Worm (Caenorhabditis elegans) whole organism, early embryonic: ENCODE data around the gene D1005.10.

ENCODE experiments used
- B0310.2 ChIP-seq: sonication (generic microtip); optimal IDR thresholded peaks from 2 replicates; lab custom pipeline; 2016; ENCODE audit warnings: mild to moderate bottlenecking, missing genetic modification characterization, missing compliant biosample characterization
- F13C5.2 ChIP-seq: sonication (generic microtip); optimal IDR thresholded peaks from 2 replicates; lab custom pipeline; 2017; ENCODE audit warnings: mild to moderate bottlenecking, missing genetic modification characterization, inconsistent platforms, missing compliant biosample characterization
- aly-1 ChIP-seq: sonication (generic microtip); optimal IDR thresholded peaks from 2 replicates; lab custom pipeline; 2016; ENCODE audit warnings: missing genetic modification characterization, missing compliant biosample characterization
- ama-1 ChIP-seq: fragments of 150-350 bp; optimal IDR thresholded peaks from 2 replicates; lab custom pipeline; 2014
- ceh-13 ChIP-seq: fragments of 200-800 bp; sonication (Bioruptor generic); optimal IDR thresholded peaks from 2 replicates; lab custom pipeline; 2018; ENCODE audit warnings: mild to moderate bottlenecking, missing genetic modification characterization, missing compliant biosample characterization
- ceh-36 ChIP-seq: sonication (generic microtip); optimal IDR thresholded peaks from 2 replicates; lab custom pipeline; 2016; ENCODE audit warnings: missing genetic modification characterization, inconsistent platforms, missing compliant biosample characterization
- ets-7 ChIP-seq: sonication (generic microtip); optimal IDR thresholded peaks from 2 replicates; lab custom pipeline; 2016; ENCODE audit warnings: missing genotype, missing genetic modification characterization, missing compliant biosample characterization
- flt-1 ChIP-seq: fragments of 200-800 bp; sonication (Bioruptor generic); IDR thresholded peaks from 2 replicates; pipeline ENCODE4 v1.3.6; 2022; ENCODE audit warnings: missing genetic modification characterization, missing compliant biosample characterization
- hmbx-1 ChIP-seq: sonication (generic microtip); optimal IDR thresholded peaks from 2 replicates; lab custom pipeline; 2016; ENCODE audit warnings: mild to moderate bottlenecking, missing genetic modification characterization, missing compliant biosample characterization
- hmg-4 ChIP-seq: fragments of 200-800 bp; sonication (Bioruptor generic); optimal IDR thresholded peaks from 2 replicates; lab custom pipeline; 2018; ENCODE audit warnings: mild to moderate bottlenecking, missing genetic modification characterization, missing compliant biosample characterization
- hnd-1 ChIP-seq: sonication (generic microtip); optimal IDR thresholded peaks from 2 replicates; lab custom pipeline; 2016; ENCODE audit warnings: missing genetic modification characterization, missing compliant biosample characterization
- pes-1 ChIP-seq: fragments of 200-800 bp; sonication (Bioruptor generic); IDR thresholded peaks from 2 replicates; pipeline ENCODE4 v1.3.6; 2022; ENCODE audit warnings: missing genetic modification reagents, missing genetic modification characterization, missing compliant biosample characterization
- scrt-1 ChIP-seq: fragments of 200-800 bp; sonication (Bioruptor generic); IDR thresholded peaks from 2 replicates; pipeline ENCODE4 v1.3.6; 2022; ENCODE audit warnings: missing genetic modification characterization, missing compliant biosample characterization
- sea-1 ChIP-seq: fragments of 200-800 bp; sonication (Bioruptor generic); conservative IDR thresholded peaks from 2 replicates; pipeline ENCODE4 v1.3.6; 2022; ENCODE audit warnings: missing genetic modification characterization, missing compliant biosample characterization
- tbx-11 ChIP-seq: fragments of 200-800 bp; sonication (Bioruptor generic); IDR thresholded peaks from 2 replicates; pipeline ENCODE4 v1.3.6; 2022; ENCODE audit warnings: missing genetic modification characterization, missing compliant biosample characterization
- tbx-37 ChIP-seq: fragments of 200-800 bp; sonication (Bioruptor generic); conservative IDR thresholded peaks from 2 replicates; pipeline ENCODE4 v1.3.6; 2022; ENCODE audit warnings: missing genetic modification reagents, missing genetic modification characterization, missing compliant biosample characterization
- tra-4 ChIP-seq: sonication (generic microtip); optimal IDR thresholded peaks from 2 replicates; lab custom pipeline; 2017; ENCODE audit warnings: missing genetic modification characterization, missing compliant biosample characterization

Gene D1005.10

ce11 chrX:1491036-1491435, 5.1 kb upstream of the D1005.10 start:
- TF ChIP-seq hnd-1 (tag; lab: Kevin White, UChicago), result no peak
- no peak for TF ChIP-seq pes-1 (GFP tag; lab: Robert Waterston, UW)
- no peak for TF ChIP-seq tra-4 (tag; lab: Kevin White, UChicago)
- no peak for TF ChIP-seq ama-1 (lab: Kevin White, UChicago)
- no peak for TF ChIP-seq sea-1
- no peak for TF ChIP-seq ceh-13
- TF ChIP-seq F13C5.2 (tag; lab: Kevin White, UChicago), result no peak
- TF ChIP-seq ets-7 (tag; lab: Kevin White, UChicago), result no peak
- no peak for TF ChIP-seq hmg-4 (GFP tag; lab: Kevin White, UChicago)
- TF ChIP-seq B0310.2 (tag; lab: Kevin White, UChicago), result no peak
- TF ChIP-seq scrt-1 (GFP tag; lab: Robert Waterston, UW), result no peak

- TF ChIP-seq tra-4 (tag; lab: Kevin White, UChicago) (no peak), flt-1 (GFP tag; lab: Robert Waterston, UW) (no peak), tbx-11 (GFP tag; lab: Robert Waterston, UW) (no peak), hmg-4 (GFP tag; lab: Kevin White, UChicago) (no peak), B0310.2 (tag; lab: Kevin White, UChicago) (no peak), pes-1 (GFP tag; lab: Robert Waterston, UW) (no peak), aly-1 (tag; lab: Kevin White, UChicago) (no peak), ama-1 (lab: Kevin White, UChicago) (no peak), ceh-36 (no peak), hnd-1 (tag; lab: Kevin White, UChicago) (no peak), ets-7 (tag; lab: Kevin White, UChicago) (no peak), F13C5.2 (tag; lab: Kevin White, UChicago) (no peak), ceh-13 (no peak), sea-1 (no peak), scrt-1 (GFP tag; lab: Robert Waterston, UW) (no peak), tbx-37 (GFP tag; lab: Robert Waterston, UW) (no peak)
These were observed 3.6 kb upstream of the D1005.10 start for ce11 chrX:1489574-1489973.

ce11 chrX:1488775-1489174, 2.8 kb upstream of the D1005.10 start:
- TF ChIP-seq hmg-4 (GFP tag; lab: Kevin White, UChicago) (no peak), tra-4 (tag; lab: Kevin White, UChicago) (no peak), tbx-37 (GFP tag; lab: Robert Waterston, UW) (no peak), hmbx-1 (tag; lab: Kevin White, UChicago) (no peak), flt-1 (GFP tag; lab: Robert Waterston, UW) (no peak), sea-1 (no peak), hnd-1 (tag; lab: Kevin White, UChicago) (no peak), B0310.2 (tag; lab: Kevin White, UChicago) (no peak)

ce11 chrX:1487096-1487495, 1.1 kb upstream of the D1005.10 start:
- TF ChIP-seq tra-4 (tag; lab: Kevin White, UChicago) (no peak), B0310.2 (tag; lab: Kevin White, UChicago) (no peak), aly-1 (tag; lab: Kevin White, UChicago) (no peak), ceh-13 (no peak), flt-1 (GFP tag; lab: Robert Waterston, UW) (no peak), tbx-11 (GFP tag; lab: Robert Waterston, UW) (no peak), ets-7 (tag; lab: Kevin White, UChicago) (no peak)

- TF ChIP-seq pes-1 (GFP tag; lab: Robert Waterston, UW) (no peak), hmg-4 (GFP tag; lab: Kevin White, UChicago) (no peak)
These were observed 267 bp downstream of the D1005.10 start, which contains the start of gene D1005.4 for ce11 chrX:1485718-1486117. Gene D1005.4, minus strand, starts transcription at chrX:1485818.

ce11 chrX:1483229-1483628, 2.8 kb downstream of the D1005.10 start:
- TF ChIP-seq hmbx-1 (tag; lab: Kevin White, UChicago) (no peak), pes-1 (GFP tag; lab: Robert Waterston, UW) (no peak), ets-7 (tag; lab: Kevin White, UChicago) (no peak), hnd-1 (tag; lab: Kevin White, UChicago) (no peak), ceh-36 (no peak), scrt-1 (GFP tag; lab: Robert Waterston, UW) (no peak), flt-1 (GFP tag; lab: Robert Waterston, UW) (no peak), hmg-4 (GFP tag; lab: Kevin White, UChicago) (no peak), tbx-37 (GFP tag; lab: Robert Waterston, UW) (no peak), tbx-11 (GFP tag; lab: Robert Waterston, UW) (no peak), F13C5.2 (tag; lab: Kevin White, UChicago) (no peak), ama-1 (lab: Kevin White, UChicago) (no peak), B0310.2 (tag; lab: Kevin White, UChicago) (no peak), aly-1 (tag; lab: Kevin White, UChicago) (no peak), sea-1 (no peak), ceh-13 (no peak), tra-4 (tag; lab: Kevin White, UChicago) (no peak)

ce11 chrX:1480564-1480963, 5.4 kb downstream of the D1005.10 start:
- TF ChIP-seq ceh-36 (no peak), tbx-11 (GFP tag; lab: Robert Waterston, UW) (no peak), sea-1 (no peak), hmg-4 (GFP tag; lab: Kevin White, UChicago) (no peak), flt-1 (GFP tag; lab: Robert Waterston, UW) (no peak), ets-7 (tag; lab: Kevin White, UChicago) (no peak), tra-4 (tag; lab: Kevin White, UChicago) (no peak), hnd-1 (tag; lab: Kevin White, UChicago) (no peak), tbx-37 (GFP tag; lab: Robert Waterston, UW) (no peak), ama-1 (lab: Kevin White, UChicago) (no peak), F13C5.2 (tag; lab: Kevin White, UChicago) (no peak), aly-1 (tag; lab: Kevin White, UChicago) (no peak), ceh-13 (no peak), scrt-1 (GFP tag; lab: Robert Waterston, UW) (no peak), pes-1 (GFP tag; lab: Robert Waterston, UW) (no peak), B0310.2 (tag; lab: Kevin White, UChicago) (no peak), hmbx-1 (tag; lab: Kevin White, UChicago) (no peak)
